Worm (Caenorhabditis elegans) whole organism, L1 larva: Measurements from ENCODE around the gene str-6.
"Not testable (repeated sequence)": the region's sequence is repeated elsewhere in the genome, so short reads cannot be mapped to it uniquely, and the experiment has no call there.

Source experiments
- ceh-63 ChIP-seq: fragments of 200-800 bp; sonication (Bioruptor generic); optimal IDR thresholded peaks from 2 replicates; lab custom pipeline; 2018; ENCODE audit warnings: mild to moderate bottlenecking, missing genetic modification characterization, missing compliant biosample characterization
- ceh-88 ChIP-seq: fragments of 200-800 bp; sonication (Bioruptor generic); IDR thresholded peaks from 2 replicates; pipeline ENCODE4 v1.3.6; 2022; ENCODE audit warnings: missing genetic modification characterization, missing compliant biosample characterization
- ceh-90 ChIP-seq: sonication (generic microtip); optimal IDR thresholded peaks from 2 replicates; lab custom pipeline; 2016; ENCODE audit warnings: missing genetic modification characterization, missing compliant biosample characterization
- egl-27 ChIP-seq, 2 experiments: fragments of 150-350 bp in 1 of 2; sonication (generic microtip); optimal IDR thresholded peaks; 3 replicates each; lab custom pipeline; 2017 to 2018; ENCODE audit warnings: missing biosample characterization in 2 of 2, missing genetic modification characterization in 2 of 2, missing genetic modification reagents in 2 of 2
- fkh-4 ChIP-seq: sonication (generic microtip); optimal IDR thresholded peaks from 2 replicates; lab custom pipeline; 2016; ENCODE audit warnings: missing compliant biosample characterization, missing genetic modification characterization, borderline replicate concordance
- fkh-8 ChIP-seq: sonication (generic microtip); optimal IDR thresholded peaks from 2 replicates; lab custom pipeline; 2016; ENCODE audit warnings: mild to moderate bottlenecking, missing genetic modification characterization, missing compliant biosample characterization
- fos-1 ChIP-seq: fragments of 150-350 bp; optimal IDR thresholded peaks from 2 replicates; lab custom pipeline; 2014; ENCODE audit warnings: missing biosample characterization, missing genetic modification characterization
- hlh-17 ChIP-seq: fragments of 200-800 bp; sonication (Bioruptor generic); optimal IDR thresholded peaks from 2 replicates; lab custom pipeline; 2018; ENCODE audit warnings: missing genetic modification characterization, mild to moderate bottlenecking, missing compliant biosample characterization, moderate library complexity, borderline replicate concordance
- jun-1 ChIP-seq: fragments of 150-350 bp; optimal IDR thresholded peaks from 2 replicates; lab custom pipeline; 2014; ENCODE audit warnings: missing biosample characterization, missing genetic modification reagents, missing genetic modification characterization
- lin-13 ChIP-seq: fragments of 150-350 bp; optimal IDR thresholded peaks from 2 replicates; lab custom pipeline; 2014; ENCODE audit warnings: missing biosample characterization, missing genetic modification reagents, missing genetic modification characterization
- lsy-2 ChIP-seq, 2 experiments: fragments of 150-350 bp; optimal IDR thresholded peaks; 2 replicates each; lab custom pipeline; 2014; ENCODE audit warnings: missing biosample characterization in 2 of 2, missing genetic modification characterization in 2 of 2
- mef-2 ChIP-seq: fragments of 150-350 bp; optimal IDR thresholded peaks from 2 replicates; lab custom pipeline; 2014; ENCODE audit warnings: missing biosample characterization, missing genetic modification characterization
- mep-1 ChIP-seq: fragments of 150-350 bp; optimal IDR thresholded peaks from 2 replicates; lab custom pipeline; 2014; ENCODE audit warnings: missing biosample characterization, missing genetic modification characterization
- nhr-11 ChIP-seq: fragments of 150-350 bp; optimal IDR thresholded peaks from 2 replicates; lab custom pipeline; 2014; ENCODE audit warnings: missing biosample characterization, missing genetic modification characterization
- nhr-20 ChIP-seq: sonication (generic microtip); optimal IDR thresholded peaks from 2 replicates; lab custom pipeline; 2016; ENCODE audit warnings: mild to moderate bottlenecking, missing genetic modification characterization, missing compliant biosample characterization
- nhr-28 ChIP-seq: fragments of 150-350 bp; optimal IDR thresholded peaks from 2 replicates; lab custom pipeline; 2014; ENCODE audit warnings: missing biosample characterization, missing genetic modification characterization
- nhr-77 ChIP-seq: fragments of 150-350 bp; optimal IDR thresholded peaks from 2 replicates; lab custom pipeline; 2014; ENCODE audit warnings: missing biosample characterization, missing genetic modification characterization
- nhr-84 ChIP-seq: sonication (generic microtip); optimal IDR thresholded peaks from 2 replicates; lab custom pipeline; 2017; ENCODE audit warnings: missing biosample characterization, missing genetic modification characterization
- nhr-90 ChIP-seq: sonication (generic microtip); optimal IDR thresholded peaks from 2 replicates; lab custom pipeline; 2016; ENCODE audit warnings: mild to moderate bottlenecking, missing genetic modification characterization, missing compliant biosample characterization; ENCODE audit not compliant: poor library complexity
- pqm-1 ChIP-seq: sonication (generic microtip); optimal IDR thresholded peaks from 3 replicates; lab custom pipeline; 2017; ENCODE audit warnings: missing biosample characterization, missing genetic modification characterization
- snu-23 ChIP-seq: sonication (generic microtip); optimal IDR thresholded peaks from 2 replicates; lab custom pipeline; 2016; ENCODE audit warnings: missing genetic modification characterization, missing compliant biosample characterization
- sox-4 ChIP-seq: sonication (generic microtip); optimal IDR thresholded peaks from 2 replicates; lab custom pipeline; 2016; ENCODE audit warnings: missing genetic modification characterization, missing compliant biosample characterization
- zip-4 ChIP-seq: fragments of 200-800 bp; sonication (Bioruptor generic); optimal IDR thresholded peaks from 2 replicates; lab custom pipeline; 2018; ENCODE audit warnings: mild to moderate bottlenecking, missing genetic modification characterization, moderate library complexity, missing compliant biosample characterization
- ztf-11 ChIP-seq, 2 experiments: sonication (generic microtip); optimal IDR thresholded peaks; 2 replicates each; lab custom pipeline; 2016 to 2017; ENCODE audit warnings: missing genetic modification characterization in 2 of 2, missing biosample characterization in 1 of 2, missing compliant biosample characterization in 1 of 2

str-6 gene

DNA sequence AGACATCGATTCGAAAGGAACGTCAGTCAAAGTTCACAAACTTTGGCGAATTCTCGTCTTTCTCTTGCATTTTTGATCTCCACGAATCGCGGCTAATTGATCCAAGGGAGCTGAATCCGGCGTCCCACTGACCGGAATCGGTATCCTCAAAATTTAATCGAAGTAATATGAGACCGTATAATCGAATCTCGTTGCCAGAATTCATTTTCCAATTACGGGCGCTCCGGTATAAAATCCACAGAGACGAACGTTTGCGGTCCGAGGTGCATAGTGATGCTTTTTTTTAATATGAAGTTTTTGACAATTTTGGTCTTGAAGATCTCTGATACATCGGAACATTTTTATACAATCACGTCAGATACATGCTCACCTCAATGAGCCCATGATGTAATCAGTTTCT lies 7.6 kb upstream of the str-6 start:
- TF ChIP-seq nhr-90 (tag; lab: Kevin White, UChicago) (no peak), lsy-2 (tag; optimal IDR thresholded peaks at IDR 0.05; lab: Kevin White, UChicago) (no peak), ceh-90 (tag; lab: Kevin White, UChicago) (no peak)
- TF ChIP-seq, all 84 proteins: peak for 0

DNA sequence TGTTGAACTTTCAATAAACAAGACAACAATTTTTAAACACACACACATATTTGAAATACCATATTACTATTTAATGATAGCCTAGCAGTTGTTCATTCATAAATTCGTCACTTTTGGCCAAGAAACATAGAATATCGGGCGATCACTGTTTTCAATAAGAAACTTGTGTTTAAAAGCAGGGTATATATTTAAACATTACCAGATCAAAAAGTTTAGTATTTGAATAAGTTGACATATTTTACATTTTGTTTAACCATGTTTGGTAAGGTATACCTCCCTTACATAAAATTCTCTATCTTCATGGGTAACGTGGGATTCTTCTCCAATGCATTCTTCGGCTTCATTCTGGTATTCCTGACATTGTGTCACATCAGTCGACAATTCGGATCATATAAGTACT lies 4.7 kb upstream of the str-6 start, which contains the start of gene str-8:
str-8 (plus strand) TSS at position 301 of the 400 bp plus-strand sequence.
- not testable (repeated sequence) for TF ChIP-seq nhr-20 (tag; lab: Kevin White, UChicago); pqm-1; hlh-17 (GFP tag; lab: Kevin White, UChicago)

DNA sequence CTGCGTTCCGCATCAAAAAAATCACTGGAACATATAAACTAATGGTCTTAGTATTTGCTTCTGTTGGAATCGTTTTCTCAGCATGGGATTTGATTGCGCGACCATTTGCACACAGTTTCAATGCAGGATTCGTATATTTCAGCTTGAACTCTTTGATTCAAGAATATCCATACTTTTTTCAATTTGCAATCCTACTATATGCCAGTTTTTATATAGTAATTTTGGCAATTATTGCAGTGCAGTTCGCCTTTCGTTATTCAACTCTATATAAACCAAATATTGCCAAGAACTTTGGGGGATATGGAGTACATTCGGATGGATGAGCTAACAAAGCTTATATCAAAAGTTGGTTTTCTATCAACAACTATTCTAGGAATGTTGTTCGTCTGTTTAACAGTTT lies 2.9 kb upstream of the str-6 start, which contains the start of gene str-5:
str-5 (plus strand) TSS at position 301 of the 400 bp plus-strand sequence.
- not testable (repeated sequence) for TF ChIP-seq zip-4; sox-4 (tag; lab: Kevin White, UChicago); ceh-63
- TF ChIP-seq, all 84 proteins: peak for 0; not testable (repeated sequence) for 84

- TF ChIP-seq nhr-77 (tag; lab: Kevin White, UChicago), result no peak
- TF ChIP-seq, all 84 proteins: peak for 0
These were observed 2.0 kb upstream of the str-6 start, which contains the start of gene str-43 for ce11 chrV:15752049-15752448. TSS of gene str-43 (minus strand) at chrV:15752149.

DNA sequence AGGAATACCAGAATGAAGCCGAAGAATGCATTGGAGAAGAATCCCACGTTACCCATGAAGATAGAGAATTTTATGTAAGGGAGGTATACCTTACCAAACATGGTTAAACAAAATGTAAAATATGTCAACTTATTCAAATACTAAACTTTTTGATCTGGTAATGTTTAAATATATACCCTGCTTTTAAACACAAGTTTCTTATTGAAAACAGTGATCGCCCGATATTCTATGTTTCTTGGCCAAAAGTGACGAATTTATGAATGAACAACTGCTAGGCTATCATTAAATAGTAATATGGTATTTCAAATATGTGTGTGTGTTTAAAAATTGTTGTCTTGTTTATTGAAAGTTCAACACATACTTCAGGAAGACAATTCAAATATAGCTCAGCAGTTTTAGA lies 1.7 kb downstream of the str-6 start, which contains the start of gene T23D5.8:
T23D5.8 (minus strand) TSS at position 101 of the 400 bp plus-strand sequence.
- not testable (repeated sequence) for TF ChIP-seq fkh-4 (tag; lab: Kevin White, UChicago); mef-2 (tag; lab: Kevin White, UChicago); fos-1

ce11 chrV:15744366-15744765 lies 5.7 kb downstream of the str-6 start, which contains the start of gene str-19:
TSS of gene str-19 (minus strand) at chrV:15744466.
- not testable (repeated sequence) for TF ChIP-seq nhr-90 (tag; lab: Kevin White, UChicago); ztf-11 (tag; optimal IDR thresholded peaks at IDR 0.05; lab: Kevin White, UChicago); mep-1

ce11 chrV:15741851-15742250 lies 8.2 kb downstream of the str-6 start, which contains the start of gene str-18:
TSS of gene str-18 (minus strand) at chrV:15741951.
- TF ChIP-seq ceh-90 (tag; lab: Kevin White, UChicago) (no peak), ztf-11 (tag; optimal IDR thresholded peaks at IDR 0.05; lab: Kevin White, UChicago) (no peak), snu-23 (GFP tag; lab: Kevin White, UChicago) (no peak)

ce11 chrV:15735720-15736119 lies 14.3 kb downstream of the str-6 start, which contains the start of gene str-27:
TSS of gene str-27 (minus strand) at chrV:15735820.
- TF ChIP-seq fos-1 (no peak), nhr-84 (no peak), egl-27 (tag; optimal IDR thresholded peaks at IDR 0.05; lab: Kevin White, UChicago) (no peak), nhr-28 (tag; lab: Kevin White, UChicago) (no peak)

DNA sequence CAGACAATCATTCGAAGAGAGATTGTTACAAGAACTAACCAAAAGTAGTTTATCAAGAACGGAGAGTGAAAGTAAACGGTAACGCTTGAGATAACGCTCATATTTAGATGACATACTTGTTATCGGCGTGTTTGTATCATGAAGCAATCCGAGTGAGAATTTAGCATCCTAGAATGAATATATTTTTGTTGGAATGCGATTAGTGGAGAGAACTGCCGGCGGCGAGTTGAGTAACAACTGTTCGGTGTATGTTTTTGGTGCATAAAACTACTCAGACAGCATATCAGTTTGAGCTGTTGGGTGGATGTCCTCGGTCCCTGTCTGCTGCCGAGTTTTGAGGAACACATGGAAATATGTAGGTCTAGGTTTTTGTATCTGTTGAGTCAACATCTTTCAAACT lies 16.5 kb downstream of the str-6 start, which contains the start of gene T23D5.3:
T23D5.3 (minus strand) TSS at position 101 of the 400 bp plus-strand sequence.
- TF ChIP-seq jun-1 (no peak), fkh-8 (no peak), ceh-88 (GFP tag; lab: Robert Waterston, UW) (no peak), nhr-20 (tag; lab: Kevin White, UChicago) (no peak), nhr-11 (tag; lab: Kevin White, UChicago) (no peak), lin-13 (no peak)
